Worm (Caenorhabditis elegans): ENCODE data around the gene sodh-2.

sodh-2 gene

DNA sequence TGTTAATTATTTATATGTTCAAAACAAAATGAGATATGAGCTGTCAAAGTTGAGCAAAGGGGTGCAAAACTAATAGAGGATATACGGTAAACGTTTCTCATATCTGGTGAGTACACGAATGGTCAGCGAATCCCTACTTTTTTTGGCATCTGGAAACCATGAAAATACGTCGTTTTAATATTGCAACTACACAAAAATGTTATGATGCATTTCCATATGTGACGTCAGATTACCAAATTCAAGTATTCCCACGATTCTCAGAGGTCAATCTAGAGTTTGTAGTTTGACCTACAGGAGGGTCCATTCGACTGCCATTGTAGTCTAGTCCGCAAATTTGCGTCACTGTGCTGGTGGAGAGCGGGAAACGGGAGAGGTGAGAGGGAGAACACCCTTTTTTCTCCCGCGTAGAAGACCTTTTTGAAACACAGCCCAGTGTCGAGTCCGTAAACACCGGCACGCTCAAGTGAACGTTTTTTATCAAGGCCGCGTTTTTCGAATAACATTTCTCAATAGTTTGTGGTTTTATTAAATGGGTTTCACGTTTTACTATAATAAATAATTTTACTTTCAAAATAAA lies 5.4 kb upstream of the sodh-2 start:
- TF ChIP-seq nhr-23 (tag; optimal IDR thresholded peaks at IDR 0.05) (peak; percentile 36), sea-2 (GFP tag; optimal IDR thresholded peaks at IDR 0.05) (no peak), nhr-25 (tag; optimal IDR thresholded peaks at IDR 0.05) (peak; percentile 84), elt-1 (tag; optimal IDR thresholded peaks at IDR 0.05) (no peak), ztf-4 (tag; optimal IDR thresholded peaks at IDR 0.05) (no peak), pha-4 (tag; optimal IDR thresholded peaks at IDR 0.05) (peak; percentile 57), lin-15B (tag; optimal IDR thresholded peaks at IDR 0.05) (peak; percentile 38), elt-2 (tag; optimal IDR thresholded peaks at IDR 0.05) (peak; percentile 60), ama-1 (optimal IDR thresholded peaks at IDR 0.05) (no peak), hmg-11 (tag; optimal IDR thresholded peaks at IDR 0.05) (peak; percentile 9), pqm-1 (tag; optimal IDR thresholded peaks at IDR 0.05) (peak; percentile 24)

DNA sequence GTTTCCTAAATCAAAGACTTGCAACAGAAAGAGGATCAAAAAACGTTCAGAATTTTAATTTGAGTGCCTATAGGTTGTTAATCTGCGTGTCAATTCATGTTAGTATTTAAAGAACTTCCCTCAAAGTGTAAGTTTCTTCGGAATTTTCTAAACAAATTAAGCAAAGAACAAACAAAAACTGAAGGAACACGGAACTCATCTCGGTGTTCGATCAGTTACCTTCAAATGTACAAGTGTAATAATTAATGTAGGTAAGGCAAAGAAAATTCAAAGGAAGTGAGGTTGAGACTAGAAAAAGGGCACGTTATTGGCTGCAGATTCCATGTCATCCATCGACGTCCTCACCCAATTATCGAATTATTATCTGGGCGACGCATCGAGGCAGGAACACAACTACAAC lies 2.9 kb upstream of the sodh-2 start, which contains the start of gene K12G11.6:
Gene K12G11.6, plus strand, starts transcription at position 357 of the 400 bp plus-strand sequence.
- TF ChIP-seq fkh-10 (GFP tag; optimal IDR thresholded peaks at IDR 0.05) (no peak), lin-39 (tag; optimal IDR thresholded peaks at IDR 0.05) (no peak), nfya-1 (tag; optimal IDR thresholded peaks at IDR 0.05; ENCODE audit: insufficient read depth) (no peak), aly-2 (tag; optimal IDR thresholded peaks at IDR 0.05) (no peak), nhr-12 (tag; optimal IDR thresholded peaks at IDR 0.05) (no peak), egl-5 (tag; optimal IDR thresholded peaks at IDR 0.05) (no peak), nhr-43 (tag; optimal IDR thresholded peaks at IDR 0.05; ENCODE audit: poor library complexity, severe bottlenecking) (no peak), ztf-11 (tag; optimal IDR thresholded peaks at IDR 0.05) (no peak), nhr-28 (tag; optimal IDR thresholded peaks at IDR 0.05) (no peak), ztf-4 (tag; optimal IDR thresholded peaks at IDR 0.05) (no peak), nhr-67 (tag; optimal IDR thresholded peaks at IDR 0.05) (no peak), tbx-2 (tag; optimal IDR thresholded peaks at IDR 0.05) (no peak), eor-1 (tag; optimal IDR thresholded peaks at IDR 0.05) (no peak), nhr-77 (tag; optimal IDR thresholded peaks at IDR 0.05) (no peak), ceh-16 (tag; optimal IDR thresholded peaks at IDR 0.05) (no peak), nhr-25 (tag; optimal IDR thresholded peaks at IDR 0.05) (no peak), jun-1 (tag; optimal IDR thresholded peaks at IDR 0.05) (no peak), unc-39 (tag; optimal IDR thresholded peaks at IDR 0.05) (no peak), elt-1 (tag; optimal IDR thresholded peaks at IDR 0.05) (no peak)

DNA sequence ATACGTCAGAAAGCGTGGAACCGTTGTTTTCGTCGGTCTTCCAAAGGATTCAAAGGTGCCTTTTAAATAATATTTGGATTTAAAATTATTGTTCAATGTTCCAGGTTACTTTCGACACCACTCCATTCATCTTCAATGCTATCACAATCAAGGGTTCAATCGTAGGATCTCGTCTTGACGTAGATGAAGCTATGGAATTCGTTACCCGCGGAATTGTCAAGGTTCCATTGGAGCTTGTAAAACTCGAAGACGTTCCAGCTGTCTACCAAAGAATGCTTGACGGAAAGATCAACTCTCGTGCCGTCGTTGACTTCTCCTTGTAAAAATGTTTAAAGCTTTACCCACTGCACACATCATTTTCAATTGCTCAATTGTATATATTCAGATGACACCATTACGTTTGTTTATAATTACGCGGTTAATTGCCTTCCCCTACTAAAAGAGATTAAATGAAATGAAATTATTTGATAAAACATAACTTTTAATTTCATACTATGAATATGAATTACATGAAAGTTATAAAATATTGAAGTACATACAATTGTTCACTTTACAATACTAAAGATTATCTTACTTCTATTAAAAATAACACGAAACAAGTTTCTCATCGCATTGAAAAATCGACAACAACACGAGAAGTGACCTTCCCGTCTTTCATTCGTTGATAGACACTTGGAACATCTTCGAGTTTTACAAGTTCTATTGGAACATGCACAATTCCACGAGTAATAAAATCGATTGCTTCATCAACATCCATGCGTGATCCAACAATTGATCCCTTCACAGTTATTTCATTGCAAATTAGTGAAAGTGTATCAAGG lies 1.7 kb downstream of the sodh-2 start:
- TF ChIP-seq hmg-11 (tag; optimal IDR thresholded peaks at IDR 0.05) (no peak), pha-4 (tag; optimal IDR thresholded peaks at IDR 0.05) (peak; percentile 88), aly-2 (tag; optimal IDR thresholded peaks at IDR 0.05) (no peak), egl-5 (tag; optimal IDR thresholded peaks at IDR 0.05) (no peak), mdl-1 (tag; optimal IDR thresholded peaks at IDR 0.05) (no peak), ztf-4 (tag; optimal IDR thresholded peaks at IDR 0.05) (no peak), jun-1 (tag; optimal IDR thresholded peaks at IDR 0.05) (no peak), nhr-43 (tag; optimal IDR thresholded peaks at IDR 0.05; ENCODE audit: poor library complexity, severe bottlenecking) (peak; percentile 59), elt-1 (tag; optimal IDR thresholded peaks at IDR 0.05) (no peak), unc-62 (GFP tag; optimal IDR thresholded peaks at IDR 0.05) (no peak), nfya-1 (tag; optimal IDR thresholded peaks at IDR 0.05; ENCODE audit: insufficient read depth) (no peak), nhr-237 (tag; optimal IDR thresholded peaks at IDR 0.05) (no peak), lin-39 (tag; optimal IDR thresholded peaks at IDR 0.05) (peak; percentile 45), eor-1 (tag; optimal IDR thresholded peaks at IDR 0.05) (no peak), fos-1 (tag; optimal IDR thresholded peaks at IDR 0.05) (no peak), lsy-12 (tag; optimal IDR thresholded peaks at IDR 0.05) (peak; percentile 29), sea-2 (GFP tag; optimal IDR thresholded peaks at IDR 0.05) (no peak), tbx-2 (tag; optimal IDR thresholded peaks at IDR 0.05) (no peak), nhr-11 (tag; optimal IDR thresholded peaks at IDR 0.05) (no peak), ceh-82 (tag; optimal IDR thresholded peaks at IDR 0.05) (no peak), ceh-9 (tag; optimal IDR thresholded peaks at IDR 0.05) (no peak), skn-1 (tag; optimal IDR thresholded peaks at IDR 0.05) (no peak), R02D3.7 (tag; optimal IDR thresholded peaks at IDR 0.05) (no peak), nhr-23 (tag; optimal IDR thresholded peaks at IDR 0.05) (peak; percentile 19), nhr-77 (tag; optimal IDR thresholded peaks at IDR 0.05) (no peak), ama-1 (optimal IDR thresholded peaks at IDR 0.05) (peak; percentile 96), pqm-1 (tag; optimal IDR thresholded peaks at IDR 0.05) (peak; percentile 49), elt-3 (tag; optimal IDR thresholded peaks at IDR 0.05) (no peak), nhr-67 (tag; optimal IDR thresholded peaks at IDR 0.05) (no peak)
